Fruit fly (Drosophila melanogaster): Measurements from ENCODE around the gene CG3149.

CG3149 gene

DNA sequence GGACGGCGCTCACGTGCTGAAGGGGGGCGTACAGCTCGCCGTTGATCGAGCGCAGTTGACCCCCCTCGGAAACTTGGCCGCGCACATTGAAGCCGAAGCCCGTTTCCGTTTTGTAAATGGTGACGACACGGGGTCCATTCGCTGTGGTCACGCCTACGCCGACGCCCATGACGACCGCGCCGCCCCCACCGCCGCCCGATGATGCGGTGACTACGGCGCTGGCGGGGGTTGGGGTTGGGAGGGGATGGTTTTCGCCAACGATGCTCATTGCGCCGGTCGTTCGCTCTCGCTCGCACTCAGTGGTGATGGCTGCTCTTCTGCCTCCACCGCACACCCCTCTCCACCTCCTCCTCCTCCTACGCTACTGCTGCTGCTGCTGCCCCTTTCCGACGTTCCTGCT, 42.2 kb upstream of the CG3149 start:
- TF ChIP-seq ey (GFP tag; optimal IDR thresholded peaks at IDR 0.05) = peak; percentile 4
- TF ChIP-seq foxo (GFP tag; optimal IDR thresholded peaks at IDR 0.05) = peak in 1 of 2 experiments; percentile 55
- no peak for TF ChIP-seq usp (GFP tag; optimal IDR thresholded peaks at IDR 0.05)
- TF ChIP-seq rgr (GFP tag; optimal IDR thresholded peaks at IDR 0.05) = peak; percentile 8
- TF ChIP-seq HLH106 (tag; optimal IDR thresholded peaks at IDR 0.05) = peak; percentile 19
- TF ChIP-seq dmrt93B (GFP tag; optimal IDR thresholded peaks at IDR 0.05) = peak; percentile 10
- TF ChIP-seq GATAd (GFP tag; optimal IDR thresholded peaks at IDR 0.05) = no peak
- TF ChIP-seq br (GFP tag; optimal IDR thresholded peaks at IDR 0.05) = peak; percentile 14

DNA sequence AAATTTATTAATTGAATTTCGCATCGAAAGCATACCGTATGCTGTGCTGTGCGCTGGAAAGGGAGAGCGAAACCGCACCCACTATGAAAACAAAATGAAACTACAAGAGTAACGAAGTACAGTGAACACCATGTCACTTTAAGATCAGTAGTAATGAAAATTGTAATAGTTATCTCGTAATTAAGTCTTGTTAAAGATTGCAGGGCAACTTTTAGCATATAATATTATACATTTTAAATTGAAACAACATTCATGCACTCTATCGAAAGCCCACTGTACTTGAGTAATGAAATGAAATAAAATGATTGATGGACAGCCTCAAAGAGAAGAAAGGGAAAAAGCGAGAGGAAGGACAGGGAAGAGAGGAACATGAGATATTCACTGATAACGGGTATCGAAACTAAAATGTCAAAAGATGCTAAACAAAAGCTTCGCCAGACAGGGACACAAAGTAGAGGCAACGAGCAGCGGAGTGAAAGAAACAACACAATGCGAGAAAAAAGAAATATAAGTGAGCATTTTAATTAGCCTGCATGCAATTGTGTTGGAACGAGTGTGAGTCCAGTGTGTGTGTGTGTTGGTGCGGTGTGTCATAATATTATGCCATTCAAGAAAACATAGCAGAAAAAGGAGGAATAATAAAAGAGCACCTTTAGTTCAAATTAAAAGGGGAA, 40.4 kb upstream of the CG3149 start:
- TF ChIP-seq CG32264 (GFP tag; optimal IDR thresholded peaks at IDR 0.05) (peak; percentile 48), CrebA (GFP tag; optimal IDR thresholded peaks at IDR 0.05; ENCODE audit: borderline replicate concordance) (no peak), foxo (GFP tag; optimal IDR thresholded peaks at IDR 0.05) (peak; percentile 54 to 94), Jra (GFP tag; optimal IDR thresholded peaks at IDR 0.05) (peak; percentile 67), GATAd (GFP tag; optimal IDR thresholded peaks at IDR 0.05) (no peak), Rel (GFP tag; optimal IDR thresholded peaks at IDR 0.05) (no peak), Rel (tag; optimal IDR thresholded peaks at IDR 0.05) (peak; percentile 16), lola (GFP tag; optimal IDR thresholded peaks at IDR 0.05) (no peak), sv (GFP tag; optimal IDR thresholded peaks at IDR 0.05) (peak; percentile 47), ey (GFP tag; optimal IDR thresholded peaks at IDR 0.05) (peak; percentile 88), Abd-B (GFP tag; optimal IDR thresholded peaks at IDR 0.05) (no peak), woc (GFP tag; optimal IDR thresholded peaks at IDR 0.05) (peak; percentile 70), HLH106 (tag; optimal IDR thresholded peaks at IDR 0.05) (peak; percentile 86), Hr78 (GFP tag; optimal IDR thresholded peaks at IDR 0.05) (no peak), dsf (GFP tag; optimal IDR thresholded peaks at IDR 0.05; ENCODE audit: borderline replicate concordance) (peak; percentile 18), Dfd (GFP tag; optimal IDR thresholded peaks at IDR 0.05) (no peak), N (GFP tag; optimal IDR thresholded peaks at IDR 0.05) (no peak), CG9705 (GFP tag; optimal IDR thresholded peaks at IDR 0.05) (peak; percentile 29), brk (GFP tag; optimal IDR thresholded peaks at IDR 0.05) (peak; percentile 69), dmrt93B (GFP tag; optimal IDR thresholded peaks at IDR 0.05) (peak; percentile 66), Mio (GFP tag; optimal IDR thresholded peaks at IDR 0.05) (no peak), OdsH (GFP tag; optimal IDR thresholded peaks at IDR 0.05) (peak; percentile 85), Sp1 (GFP tag; optimal IDR thresholded peaks at IDR 0.05) (peak; percentile 85), h (GFP tag; optimal IDR thresholded peaks at IDR 0.05) (peak; percentile 91), Hr83 (GFP tag; optimal IDR thresholded peaks at IDR 0.05; ENCODE audit: poor library complexity, severe bottlenecking) (peak; percentile 52), pan (optimal IDR thresholded peaks at IDR 0.05) (no peak), sage (GFP tag; optimal IDR thresholded peaks at IDR 0.05) (peak; percentile 43), br (GFP tag; optimal IDR thresholded peaks at IDR 0.05) (peak; percentile 88), Vsx2 (GFP tag; optimal IDR thresholded peaks at IDR 0.05; ENCODE audit: partially characterized antibody) (peak; percentile 82), usp (GFP tag; optimal IDR thresholded peaks at IDR 0.05) (no peak), jim (GFP tag; optimal IDR thresholded peaks at IDR 0.05) (no peak), Dif (GFP tag; optimal IDR thresholded peaks at IDR 0.05; ENCODE audit: partially characterized antibody) (no peak), tai (GFP tag; optimal IDR thresholded peaks at IDR 0.05) (no peak), psq (GFP tag; optimal IDR thresholded peaks at IDR 0.05) (peak; percentile 88), fru (GFP tag; optimal IDR thresholded peaks at IDR 0.05) (peak; percentile 91), rgr (GFP tag; optimal IDR thresholded peaks at IDR 0.05) (peak; percentile 93), Myc (optimal IDR thresholded peaks at IDR 0.05) (no peak), Hnf4 (GFP tag; optimal IDR thresholded peaks at IDR 0.05) (peak; percentile 89)

DNA sequence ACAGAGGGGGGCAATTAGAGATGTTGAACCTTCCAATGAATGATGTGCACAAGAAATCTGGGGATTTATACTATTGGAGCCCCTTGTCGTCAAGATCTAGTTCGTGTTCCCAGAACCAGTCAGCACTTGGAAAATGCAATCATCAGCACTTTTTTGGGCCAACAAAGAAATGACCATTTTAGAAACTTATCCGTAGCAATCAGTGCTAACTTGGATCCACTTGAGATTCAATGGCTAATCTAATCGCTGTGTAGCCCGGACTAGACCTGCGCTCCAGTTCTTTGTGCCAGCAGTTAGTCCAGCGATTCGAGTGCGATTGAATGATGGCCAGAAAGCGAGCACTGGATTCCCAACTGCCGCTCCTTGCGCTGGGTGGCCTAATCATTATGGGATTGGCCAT, 37.4 kb upstream of the CG3149 start, which contains the start of gene CG15773:
Gene CG15773, plus strand, starts transcription at position 301 of the 400 bp plus-strand sequence.
- TF ChIP-seq rgr (GFP tag; optimal IDR thresholded peaks at IDR 0.05) (no peak), Myc (optimal IDR thresholded peaks at IDR 0.05) (no peak), Sp1 (GFP tag; optimal IDR thresholded peaks at IDR 0.05) (no peak), Rel (GFP tag; optimal IDR thresholded peaks at IDR 0.05) (no peak), Rel (tag; optimal IDR thresholded peaks at IDR 0.05) (no peak), ey (GFP tag; optimal IDR thresholded peaks at IDR 0.05) (no peak), Mio (GFP tag; optimal IDR thresholded peaks at IDR 0.05) (no peak), CrebA (GFP tag; optimal IDR thresholded peaks at IDR 0.05; ENCODE audit: borderline replicate concordance) (no peak), br (GFP tag; optimal IDR thresholded peaks at IDR 0.05) (no peak), usp (GFP tag; optimal IDR thresholded peaks at IDR 0.05) (no peak), N (GFP tag; optimal IDR thresholded peaks at IDR 0.05) (no peak)

Data from whole organism, wandering third instar larva.